Fruit fly (Drosophila melanogaster) whole organism, embryonic: Measurements from ENCODE around the gene timeout.
A peak's percentile ranks its signal among the peaks of the same experiment; 100 is the strongest.

Source experiments
- CG10565 ChIP-seq: fragments of 200-800 bp; sonication (Bioruptor generic); optimal IDR thresholded peaks from 3 replicates; lab custom pipeline; 2016; ENCODE audit warnings: missing biosample characterization, mild to moderate bottlenecking, missing genetic modification characterization
- CG11504 ChIP-seq: fragments of 200-800 bp; sonication (Bioruptor generic); optimal IDR thresholded peaks from 3 replicates; lab custom pipeline; 2019; ENCODE audit warnings: missing biosample characterization, mild to moderate bottlenecking, missing genetic modification characterization, moderate library complexity
- CG12659 ChIP-seq: fragments of 200-800 bp; sonication (Bioruptor generic); optimal IDR thresholded peaks from 3 replicates; lab custom pipeline; 2017; ENCODE audit warnings: mild to moderate bottlenecking, missing biosample characterization, missing genetic modification reagents, missing genetic modification characterization
- CG12769 ChIP-seq: fragments of 200-800 bp; sonication (Bioruptor generic); optimal IDR thresholded peaks from 2 replicates; lab custom pipeline; 2019; ENCODE audit warnings: missing biosample characterization, mild to moderate bottlenecking, missing genetic modification characterization, moderate library complexity
- CG13287 ChIP-seq: fragments of 200-800 bp; sonication (Bioruptor generic); IDR thresholded peaks from 2 replicates; pipeline ENCODE4 v1.3.6; 2022; ENCODE audit warnings: missing biosample characterization, missing genetic modification characterization; ENCODE audit not compliant: partially characterized antibody
- CG14050 ChIP-seq: fragments of 200-800 bp; sonication (Bioruptor generic); IDR thresholded peaks from 3 replicates; pipeline ENCODE4 v1.3.6; 2022; ENCODE audit warnings: missing biosample characterization, missing genetic modification characterization
- CG15269 ChIP-seq: fragments of 200-800 bp; sonication (Bioruptor generic); optimal IDR thresholded peaks from 2 replicates; lab custom pipeline; 2018; ENCODE audit warnings: missing biosample characterization, mild to moderate bottlenecking, missing genetic modification characterization, moderate library complexity
- CG17568 ChIP-seq: fragments of 200-800 bp; sonication (Bioruptor generic); optimal IDR thresholded peaks from 2 replicates; lab custom pipeline; 2018; ENCODE audit warnings: missing biosample characterization, mild to moderate bottlenecking, missing genetic modification characterization, moderate library complexity
- CG32772 ChIP-seq: fragments of 200-800 bp; sonication (Bioruptor generic); IDR thresholded peaks from 2 replicates; pipeline ENCODE4 v1.3.6; 2022; ENCODE audit warnings: missing biosample characterization, missing genetic modification characterization
- CG3407 ChIP-seq: fragments of 200-800 bp; sonication (Bioruptor generic); optimal IDR thresholded peaks from 2 replicates; lab custom pipeline; 2018; ENCODE audit warnings: missing biosample characterization, mild to moderate bottlenecking, missing genetic modification characterization
- CG34376 ChIP-seq: fragments of 200-800 bp; sonication (Bioruptor generic); optimal IDR thresholded peaks from 2 replicates; lab custom pipeline; 2018; ENCODE audit warnings: missing biosample characterization, mild to moderate bottlenecking, missing genetic modification characterization
- CG42726 ChIP-seq: fragments of 200-800 bp; sonication (Bioruptor generic); IDR thresholded peaks from 2 replicates; pipeline ENCODE4 v1.3.6; 2022; ENCODE audit warnings: missing biosample characterization, missing genetic modification characterization; ENCODE audit not compliant: partially characterized antibody
- CG4328 ChIP-seq: fragments of 200-800 bp; sonication (Bioruptor generic); optimal IDR thresholded peaks from 3 replicates; lab custom pipeline; 2017; ENCODE audit warnings: missing biosample characterization, missing genetic modification reagents, missing genetic modification characterization
- CG4404 ChIP-seq: fragments of 200-800 bp; sonication (Bioruptor generic); IDR thresholded peaks from 2 replicates; pipeline ENCODE4 v1.3.6; 2022; ENCODE audit warnings: missing biosample characterization, missing genetic modification characterization
- CG9437 ChIP-seq: fragments of 200-800 bp; sonication (Bioruptor generic); optimal IDR thresholded peaks from 2 replicates; lab custom pipeline; 2018; ENCODE audit warnings: missing biosample characterization, mild to moderate bottlenecking, missing genetic modification characterization
- CG9876 ChIP-seq: fragments of 200-800 bp; sonication (Bioruptor generic); optimal IDR thresholded peaks from 2 replicates; lab custom pipeline; 2016; ENCODE audit warnings: missing biosample characterization, missing genetic modification characterization
- Dad ChIP-seq: fragments of 200-800 bp; sonication (Bioruptor generic); optimal IDR thresholded peaks from 3 replicates; lab custom pipeline; 2016; ENCODE audit warnings: missing biosample characterization, missing genetic modification characterization
- Fer2 ChIP-seq: fragments of 200-800 bp; sonication (Bioruptor generic); optimal IDR thresholded peaks from 2 replicates; lab custom pipeline; 2018; ENCODE audit warnings: missing biosample characterization, mild to moderate bottlenecking, missing genetic modification characterization, moderate library complexity
- HLHmδ ChIP-seq: fragments of 200-800 bp; sonication (Bioruptor generic); optimal IDR thresholded peaks from 2 replicates; lab custom pipeline; 2018; ENCODE audit warnings: missing biosample characterization, mild to moderate bottlenecking, missing genetic modification characterization, moderate library complexity
- Mad ChIP-seq: fragments of 200-800 bp; sonication (Bioruptor generic); optimal IDR thresholded peaks from 2 replicates; lab custom pipeline; 2016; ENCODE audit warnings: missing biosample characterization, missing genetic modification characterization
- Max ChIP-seq: fragments of 200-800 bp; sonication (Bioruptor generic); optimal IDR thresholded peaks from 2 replicates; lab custom pipeline; 2016; ENCODE audit warnings: missing biosample characterization, mild to moderate bottlenecking, missing genetic modification characterization
- Mrtf ChIP-seq: fragments of 200-800 bp; sonication (Bioruptor generic); IDR thresholded peaks from 3 replicates; pipeline ENCODE4 v1.3.6; 2022; ENCODE audit warnings: missing biosample characterization, missing genetic modification characterization
- Myb ChIP-seq: fragments of 200-800 bp; sonication (Bioruptor generic); optimal IDR thresholded peaks from 2 replicates; lab custom pipeline; 2016; ENCODE audit warnings: missing biosample characterization, missing genetic modification characterization
- Nf-YA ChIP-seq: fragments of 200-800 bp; sonication (Bioruptor generic); IDR thresholded peaks from 2 replicates; pipeline ENCODE4 v1.3.6; 2022; ENCODE audit warnings: missing biosample characterization, missing genetic modification characterization
- PHDP ChIP-seq: fragments of 200-800 bp; sonication (Bioruptor generic); optimal IDR thresholded peaks from 3 replicates; lab custom pipeline; 2018; ENCODE audit warnings: missing biosample characterization, mild to moderate bottlenecking, missing genetic modification characterization, moderate library complexity
- Ptx1 ChIP-seq: fragments of 200-800 bp; sonication (Bioruptor generic); IDR thresholded peaks from 2 replicates; pipeline ENCODE4 v1.3.6; 2022; ENCODE audit warnings: missing biosample characterization, missing genetic modification characterization
- cato ChIP-seq: fragments of 200-800 bp; sonication (Bioruptor generic); optimal IDR thresholded peaks from 2 replicates; lab custom pipeline; 2016; ENCODE audit warnings: missing biosample characterization, missing genetic modification characterization, borderline replicate concordance
- chm ChIP-seq: fragments of 200-800 bp; sonication (Bioruptor generic); IDR thresholded peaks from 2 replicates; pipeline ENCODE4 v1.3.6; 2022; ENCODE audit warnings: missing biosample characterization, missing genetic modification characterization
- dmrt99B ChIP-seq: fragments of 200-800 bp; sonication (Bioruptor generic); optimal IDR thresholded peaks from 2 replicates; lab custom pipeline; 2018; ENCODE audit warnings: missing biosample characterization, mild to moderate bottlenecking, missing genetic modification characterization, moderate library complexity
- eve ChIP-seq, 2 experiments: fragments of >200 bp; optimal IDR thresholded peaks; 2 replicates each; lab custom pipeline; 2017; ENCODE audit warnings: missing biosample characterization in 2 of 2, missing genetic modification characterization in 2 of 2
- ewg ChIP-seq: fragments of 200-800 bp; sonication (Bioruptor generic); optimal IDR thresholded peaks from 3 replicates; lab custom pipeline; 2017; ENCODE audit warnings: mild to moderate bottlenecking, missing biosample characterization, missing genetic modification reagents, missing genetic modification characterization
- gem ChIP-seq: fragments of 200-800 bp; sonication (Bioruptor generic); optimal IDR thresholded peaks from 2 replicates; lab custom pipeline; 2019; ENCODE audit warnings: missing biosample characterization, mild to moderate bottlenecking, missing genetic modification characterization, moderate library complexity
- ham ChIP-seq: fragments of 200-800 bp; sonication (Bioruptor generic); IDR thresholded peaks from 2 replicates; pipeline ENCODE4 v1.3.6; 2022; ENCODE audit warnings: missing biosample characterization, missing genetic modification characterization
- hkb ChIP-seq, 2 experiments: fragments of 200-800 bp in 1 of 2; fragments of >200 bp in 1 of 2; sonication (Bioruptor generic) in 1 of 2; IDR thresholded peaks in 1 of 2; optimal IDR thresholded peaks in 1 of 2; 2 replicates each; pipeline versions ENCODE4 v1.3.6 to Lab custom; 2017 to 2022; ENCODE audit warnings: missing biosample characterization in 1 of 2, missing genetic modification characterization in 1 of 2
- klu ChIP-seq: fragments of 200-800 bp; sonication (Bioruptor generic); IDR thresholded peaks from 2 replicates; pipeline ENCODE4 v1.3.6; 2022; ENCODE audit warnings: missing biosample characterization, missing genetic modification characterization
- lab ChIP-seq: fragments of 200-800 bp; sonication (Bioruptor generic); optimal IDR thresholded peaks from 3 replicates; lab custom pipeline; 2017; ENCODE audit warnings: missing biosample characterization, missing genetic modification characterization, mild to moderate bottlenecking, moderate library complexity, missing genetic modification reagents
- lilli ChIP-seq: fragments of 200-800 bp; sonication (Bioruptor generic); optimal IDR thresholded peaks from 3 replicates; lab custom pipeline; 2016; ENCODE audit warnings: missing biosample characterization, missing genetic modification characterization
- lmd ChIP-seq: fragments of 200-800 bp; sonication (Bioruptor generic); IDR thresholded peaks from 2 replicates; pipeline ENCODE4 v1.3.6; 2022; ENCODE audit warnings: missing biosample characterization, missing genetic modification characterization
- org-1 ChIP-seq: fragments of 200-800 bp; sonication (Bioruptor generic); optimal IDR thresholded peaks from 2 replicates; lab custom pipeline; 2017; ENCODE audit warnings: missing biosample characterization, missing genetic modification characterization
- pfk ChIP-seq: fragments of 200-800 bp; sonication (Bioruptor generic); optimal IDR thresholded peaks from 2 replicates; lab custom pipeline; 2018; ENCODE audit warnings: missing biosample characterization, mild to moderate bottlenecking, missing genetic modification characterization, moderate library complexity
- psq ChIP-seq: fragments of 200-800 bp; sonication (Bioruptor generic); optimal IDR thresholded peaks from 2 replicates; lab custom pipeline; 2017; ENCODE audit warnings: missing biosample characterization, missing genetic modification characterization
- pum ChIP-seq: fragments of 200-800 bp; sonication (Bioruptor generic); optimal IDR thresholded peaks from 2 replicates; lab custom pipeline; 2016; ENCODE audit warnings: missing biosample characterization, missing genetic modification characterization
- repo ChIP-seq: fragments of 200-800 bp; sonication (Bioruptor generic); optimal IDR thresholded peaks from 2 replicates; lab custom pipeline; 2016; ENCODE audit warnings: missing biosample characterization, missing genetic modification characterization
- row ChIP-seq: fragments of 200-800 bp; sonication (Bioruptor generic); IDR thresholded peaks from 3 replicates; pipeline ENCODE4 v1.3.6; 2022; ENCODE audit warnings: missing biosample characterization, missing genetic modification characterization
- sens ChIP-seq: fragments of 200-800 bp; sonication (Bioruptor generic); peaks from one replicate; lab custom pipeline; 2016; ENCODE audit warnings: missing biosample characterization, missing genetic modification characterization
- sens-2 ChIP-seq: fragments of 200-800 bp; sonication (Bioruptor generic); IDR thresholded peaks from 2 replicates; pipeline ENCODE4 v1.3.6; 2022; ENCODE audit warnings: missing biosample characterization, missing genetic modification characterization
- sob ChIP-seq: fragments of 200-800 bp; sonication (Bioruptor generic); IDR thresholded peaks from 2 replicates; pipeline ENCODE4 v1.3.6; 2022; ENCODE audit warnings: missing biosample characterization, missing genetic modification characterization
- tx ChIP-seq: fragments of 200-800 bp; sonication (Bioruptor generic); optimal IDR thresholded peaks from 2 replicates; lab custom pipeline; 2016; ENCODE audit warnings: missing biosample characterization, missing genetic modification characterization
- wdn ChIP-seq: fragments of 200-800 bp; sonication (Bioruptor generic); IDR thresholded peaks from 2 replicates; pipeline ENCODE4 v1.3.6; 2022; ENCODE audit warnings: missing biosample characterization, missing genetic modification characterization
- wor ChIP-seq: fragments of 200-800 bp; sonication (Bioruptor generic); IDR thresholded peaks from 2 replicates; pipeline ENCODE4 v1.3.6; 2022; ENCODE audit warnings: missing biosample characterization, missing genetic modification characterization
- z ChIP-seq: fragments of 200-800 bp; sonication (Bioruptor generic); IDR thresholded peaks from 3 replicates; pipeline ENCODE4 v1.3.6; 2022; ENCODE audit warnings: missing biosample characterization, missing genetic modification characterization

timeout gene

DNA sequence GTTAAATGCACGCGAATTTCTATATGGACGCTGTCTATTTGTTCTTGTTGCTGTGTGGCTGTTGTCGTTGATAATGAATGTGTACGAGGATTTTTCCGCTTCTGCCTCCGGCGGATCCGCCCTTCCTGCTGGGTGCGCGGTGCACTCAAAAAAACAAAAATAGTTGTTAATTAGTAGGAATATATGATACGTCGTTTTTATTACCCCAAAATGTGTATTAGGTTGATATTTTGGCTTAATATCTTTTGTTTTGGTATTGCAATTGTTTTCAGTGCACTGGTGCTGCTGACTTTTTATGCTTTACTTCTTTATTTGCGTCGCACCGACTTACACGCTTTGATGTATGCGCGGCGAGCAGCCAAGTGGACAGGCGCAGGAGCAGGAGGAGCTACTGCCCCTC, 3.2 kb downstream of the timeout start (continued):
- TF ChIP-seq dmrt99B, result no peak
- TF ChIP-seq Myb (GFP tag; lab: Kevin White, UChicago), result no peak
- 0 out of 2 replicates have a peak, but pooled peaks have one; percentile 35 for TF ChIP-seq lmd (GFP tag; lab: Robert Waterston, UW)
- TF ChIP-seq cato, result no peak
- no peak for TF ChIP-seq Max (GFP tag; lab: Kevin White, UChicago)
- TF ChIP-seq CG11504 (tag; lab: Kevin White, UChicago), result peak; percentile 4
- TF ChIP-seq row, result peak; percentile 44; the same call in 1 of the 3 replicates
- TF ChIP-seq Mad, result no peak
- TF ChIP-seq CG12659, result no peak
- TF ChIP-seq ewg (GFP tag; lab: Kevin White, UChicago), result no peak
- no peak for TF ChIP-seq PHDP (tag; lab: Kevin White, UChicago)
- no peak for TF ChIP-seq ham
- no peak for TF ChIP-seq hkb (optimal IDR thresholded peaks at IDR 0.05; lab: Kevin White, UChicago)
- 0 out of 2 replicates have a peak, but pooled peaks have one; percentile 26 for TF ChIP-seq hkb (GFP tag; IDR thresholded peaks at IDR 0.05; lab: Robert Waterston, UW)
- no peak for TF ChIP-seq CG42726 (GFP tag; lab: Robert Waterston, UW)
- TF ChIP-seq CG10565 (GFP tag; lab: Kevin White, UChicago), result no peak
- peak; percentile 17 for TF ChIP-seq lilli (GFP tag; lab: Kevin White, UChicago)
- TF ChIP-seq eve (GFP tag; optimal IDR thresholded peaks at IDR 0.05; lab: Kevin White, UChicago), result no peak
- no peak for TF ChIP-seq pum (GFP tag; lab: Kevin White, UChicago)
- no peak for TF ChIP-seq Dad
- TF ChIP-seq wdn (GFP tag; lab: Robert Waterston, UW), result 0 out of 2 replicates have a peak, but pooled peaks have one; percentile 14
- no peak for TF ChIP-seq tx
- TF ChIP-seq CG15269 (tag; lab: Kevin White, UChicago), result no peak
- no peak for TF ChIP-seq CG4328

- TF ChIP-seq wor (GFP tag; lab: Robert Waterston, UW) (no peak), CG12769 (tag; lab: Kevin White, UChicago) (peak; percentile 7), Max (GFP tag; lab: Kevin White, UChicago) (no peak), pfk (GFP tag; lab: Kevin White, UChicago) (no peak), org-1 (GFP tag; lab: Kevin White, UChicago) (no peak), repo (GFP tag; lab: Kevin White, UChicago) (no peak), CG14050 (GFP tag; lab: Robert Waterston, UW) (no peak), CG3407 (GFP tag; lab: Kevin White, UChicago) (no peak), gem (tag; lab: Kevin White, UChicago) (peak; percentile 13), CG13287 (no peak), Ptx1 (GFP tag; lab: Robert Waterston, UW) (no peak), CG4404 (GFP tag; lab: Robert Waterston, UW) (no peak), klu (no peak), Fer2 (tag; lab: Kevin White, UChicago) (no peak), CG4328 (no peak), CG11504 (tag; lab: Kevin White, UChicago) (peak; percentile 10), HLHmδ (GFP tag; lab: Kevin White, UChicago) (no peak), z (no peak), CG17568 (GFP tag; lab: Kevin White, UChicago) (no peak), psq (GFP tag; lab: Kevin White, UChicago) (no peak), sens (peak; percentile 3), dmrt99B (peak; percentile 8), sob (GFP tag; lab: Robert Waterston, UW) (no peak), lab (GFP tag; lab: Kevin White, UChicago) (peak; percentile 1), Mrtf (GFP tag; lab: Robert Waterston, UW) (no peak), sens-2 (no peak), CG32772 (no peak), CG34376 (GFP tag; lab: Kevin White, UChicago) (no peak), CG9876 (GFP tag; lab: Kevin White, UChicago) (no peak), chm (GFP tag; lab: Robert Waterston, UW) (no peak), CG9437 (GFP tag; lab: Kevin White, UChicago) (no peak), Nf-YA (GFP tag; lab: Robert Waterston, UW) (no peak)
These were observed 29.3 kb downstream of the timeout start for dm6 chr3R:13117711-13118110.
